Worm (Caenorhabditis elegans) whole organism, L4 larva: ENCODE measurements around the gene R102.3.
"Not testable (repeated sequence)": the region's sequence is repeated elsewhere in the genome, so short reads cannot be mapped to it uniquely, and the experiment has no call there.

Source experiments
- D1046.2 ChIP-seq: fragments of 200-800 bp; sonication (Bioruptor generic); IDR thresholded peaks from 2 replicates; pipeline ENCODE4 v1.3.6; 2022; ENCODE audit warnings: missing genetic modification characterization, missing compliant biosample characterization
- F26F4.8 ChIP-seq: fragments of 200-800 bp; sonication (Bioruptor generic); conservative IDR thresholded peaks from 2 replicates; pipeline ENCODE4 v1.3.6; 2022; ENCODE audit warnings: missing genetic modification characterization, missing compliant biosample characterization
- F44E2.7 ChIP-seq: fragments of 200-800 bp; sonication (Bioruptor generic); IDR thresholded peaks from 2 replicates; pipeline ENCODE4 v2.1.2; 2022; ENCODE audit warnings: missing genetic modification characterization, missing compliant biosample characterization
- T26A8.4 ChIP-seq: fragments of 200-800 bp; sonication (Bioruptor generic); IDR thresholded peaks from 2 replicates; pipeline ENCODE4 v1.3.6; 2022; ENCODE audit warnings: missing genetic modification characterization, missing compliant biosample characterization
- Y105C5A.15 ChIP-seq: fragments of 200-800 bp; sonication (Bioruptor generic); IDR thresholded peaks from 2 replicates; pipeline ENCODE4 v1.3.6; 2022; ENCODE audit warnings: missing genetic modification characterization, missing compliant biosample characterization
- Y48G9A.11 ChIP-seq: fragments of 200-800 bp; sonication (Bioruptor generic); IDR thresholded peaks from 2 replicates; pipeline ENCODE4 v1.3.6; 2022; ENCODE audit warnings: missing genetic modification reagents, missing genetic modification characterization, missing compliant biosample characterization
- Y75B8A.6 ChIP-seq: fragments of 200-800 bp; sonication (Bioruptor generic); IDR thresholded peaks from 2 replicates; pipeline ENCODE4 v1.3.6; 2022; ENCODE audit warnings: missing genetic modification reagents, missing genetic modification characterization, missing compliant biosample characterization
- aha-1 ChIP-seq: fragments of 150-350 bp; peaks from one replicate; lab custom pipeline; 2014; ENCODE audit warnings: missing biosample characterization, missing genetic modification characterization
- ama-1 ChIP-seq: fragments of 150-350 bp; optimal IDR thresholded peaks from 2 replicates; lab custom pipeline; 2014; ENCODE audit warnings: inconsistent platforms, mixed read lengths
- arid-1 ChIP-seq: fragments of 200-800 bp; sonication (Bioruptor generic); conservative IDR thresholded peaks from 2 replicates; pipeline ENCODE4 v1.3.6; 2022; ENCODE audit warnings: missing genetic modification reagents, missing genetic modification characterization, missing compliant biosample characterization
- ceh-44 ChIP-seq: fragments of 200-800 bp; sonication (Bioruptor generic); IDR thresholded peaks from 2 replicates; pipeline ENCODE4 v1.3.6; 2022; ENCODE audit warnings: missing genetic modification reagents, missing genetic modification characterization, missing compliant biosample characterization
- ceh-82 ChIP-seq: sonication (generic microtip); optimal IDR thresholded peaks from 2 replicates; lab custom pipeline; 2017; ENCODE audit warnings: missing biosample characterization, missing genetic modification characterization
- ctbp-1 ChIP-seq: fragments of 200-800 bp; sonication (Bioruptor generic); IDR thresholded peaks from 2 replicates; pipeline ENCODE4 v1.3.6; 2022; ENCODE audit warnings: missing genetic modification reagents, missing genetic modification characterization, missing compliant biosample characterization
- daf-16 ChIP-seq, 3 experiments: sonication (generic microtip); optimal IDR thresholded peaks; 2 replicates each; lab custom pipeline; 2016 to 2017; ENCODE audit warnings: missing genetic modification characterization in 3 of 3, missing genetic modification reagents in 3 of 3, mild to moderate bottlenecking in 2 of 3, missing compliant biosample characterization in 2 of 3, missing biosample characterization in 1 of 3, moderate library complexity in 1 of 3
- dmd-6 ChIP-seq: fragments of 200-800 bp; sonication (Bioruptor generic); IDR thresholded peaks from 2 replicates; pipeline ENCODE4 v1.3.6; 2022; ENCODE audit warnings: missing genetic modification reagents, missing genetic modification characterization, missing compliant biosample characterization
- dmd-8 ChIP-seq: fragments of 200-800 bp; sonication (Bioruptor generic); IDR thresholded peaks from 2 replicates; pipeline ENCODE4 v1.3.6; 2022; ENCODE audit warnings: missing genetic modification characterization, missing compliant biosample characterization
- dve-1 ChIP-seq: sonication (generic microtip); optimal IDR thresholded peaks from 2 replicates; lab custom pipeline; 2017; ENCODE audit warnings: antibody characterized with exemption, mild to moderate bottlenecking, missing genetic modification characterization, missing compliant biosample characterization; ENCODE audit not compliant: insufficient read depth
- egl-43 ChIP-seq: fragments of 200-800 bp; sonication (Bioruptor generic); IDR thresholded peaks from 2 replicates; pipeline ENCODE4 v1.3.6; 2022; ENCODE audit warnings: missing genetic modification reagents, missing genetic modification characterization, missing compliant biosample characterization
- hlh-11 ChIP-seq: fragments of 200-800 bp; sonication (Bioruptor generic); optimal IDR thresholded peaks from 2 replicates; lab custom pipeline; 2018; ENCODE audit warnings: mild to moderate bottlenecking, missing genetic modification characterization, missing compliant biosample characterization
- lim-7 ChIP-seq: fragments of 200-800 bp; sonication (Bioruptor generic); IDR thresholded peaks from 2 replicates; pipeline ENCODE4 v1.3.6; 2022; ENCODE audit warnings: missing genetic modification characterization, missing compliant biosample characterization
- lin-1 ChIP-seq: fragments of 200-800 bp; sonication (Bioruptor generic); IDR thresholded peaks from 2 replicates; pipeline ENCODE4 v1.3.6; 2022; ENCODE audit warnings: missing genetic modification reagents, missing genetic modification characterization, missing compliant biosample characterization
- madf-5 ChIP-seq, 2 experiments: fragments of 200-800 bp; sonication (Bioruptor generic); IDR thresholded peaks; 2 replicates each; pipeline ENCODE4 v1.3.6; 2022; ENCODE audit warnings: missing compliant biosample characterization in 2 of 2, missing genetic modification characterization in 2 of 2
- madf-9 ChIP-seq: fragments of 200-800 bp; sonication (Bioruptor generic); conservative IDR thresholded peaks from 2 replicates; pipeline ENCODE4 v1.3.6; 2022; ENCODE audit warnings: missing genetic modification reagents, missing genetic modification characterization, missing compliant biosample characterization
- mdt-29 ChIP-seq: fragments of 200-800 bp; sonication (Bioruptor generic); IDR thresholded peaks from 2 replicates; pipeline ENCODE4 v1.3.6; 2022; ENCODE audit warnings: missing genetic modification reagents, missing genetic modification characterization, missing compliant biosample characterization
- mxl-2 ChIP-seq: fragments of 200-800 bp; sonication (Bioruptor generic); conservative IDR thresholded peaks from 2 replicates; pipeline ENCODE4 v1.3.6; 2022; ENCODE audit warnings: missing genetic modification reagents, missing genetic modification characterization, missing compliant biosample characterization
- nhr-11 ChIP-seq: fragments of 150-350 bp; optimal IDR thresholded peaks from 2 replicates; lab custom pipeline; 2014; ENCODE audit warnings: missing biosample characterization, missing genetic modification characterization
- nhr-25 ChIP-seq: sonication (generic microtip); optimal IDR thresholded peaks from 2 replicates; lab custom pipeline; 2017; ENCODE audit warnings: missing genetic modification characterization, mild to moderate bottlenecking, missing compliant biosample characterization, antibody characterized with exemption, moderate library complexity, borderline replicate concordance; ENCODE audit not compliant: insufficient read depth
- nhr-28 ChIP-seq: fragments of 150-350 bp; optimal IDR thresholded peaks from 2 replicates; lab custom pipeline; 2014; ENCODE audit warnings: missing biosample characterization, missing genetic modification characterization
- nhr-41 ChIP-seq: fragments of 200-800 bp; sonication (Bioruptor generic); IDR thresholded peaks from 2 replicates; pipeline ENCODE4 v1.3.6; 2022; ENCODE audit warnings: missing genetic modification reagents, missing genetic modification characterization, missing compliant biosample characterization
- nhr-77 ChIP-seq: fragments of 150-350 bp; optimal IDR thresholded peaks from 2 replicates; lab custom pipeline; 2014; ENCODE audit warnings: missing biosample characterization, missing genetic modification characterization
- pha-4 ChIP-seq, 2 experiments: fragments of 150-350 bp in 1 of 2; fragments of 200-800 bp in 1 of 2; sonication (Bioruptor generic) in 1 of 2; IDR thresholded peaks in 1 of 2; optimal IDR thresholded peaks in 1 of 2; 2 replicates each; pipeline versions ENCODE4 v1.3.6 to Lab custom; 2014 to 2022; ENCODE audit warnings: missing genetic modification characterization in 2 of 2, missing genetic modification reagents in 2 of 2, missing biosample characterization in 1 of 2, missing compliant biosample characterization in 1 of 2
- php-3 ChIP-seq: fragments of 200-800 bp; sonication (Bioruptor generic); IDR thresholded peaks from 2 replicates; pipeline ENCODE4 v1.3.6; 2022; ENCODE audit warnings: missing genetic modification reagents, missing genetic modification characterization, missing compliant biosample characterization
- pqm-1 ChIP-seq: sonication (generic microtip); optimal IDR thresholded peaks from 2 replicates; lab custom pipeline; 2017; ENCODE audit warnings: missing biosample characterization, missing genetic modification characterization
- set-16 ChIP-seq: fragments of 200-800 bp; sonication (Bioruptor generic); IDR thresholded peaks from 2 replicates; pipeline ENCODE4 v1.3.6; 2022; ENCODE audit warnings: missing genetic modification reagents, missing genetic modification characterization, missing compliant biosample characterization
- skn-1 ChIP-seq: fragments of 150-350 bp; optimal IDR thresholded peaks from 2 replicates; lab custom pipeline; 2014; ENCODE audit warnings: missing biosample characterization, missing genetic modification characterization
- snpc-1.2 ChIP-seq: fragments of 200-800 bp; sonication (Bioruptor generic); IDR thresholded peaks from 2 replicates; pipeline ENCODE4 v1.3.6; 2022; ENCODE audit warnings: missing genetic modification reagents, missing genetic modification characterization, missing compliant biosample characterization
- tra-1 ChIP-seq: fragments of 200-800 bp; sonication (Bioruptor generic); IDR thresholded peaks from 2 replicates; pipeline ENCODE4 v1.3.6; 2022; ENCODE audit warnings: missing genetic modification reagents, missing genetic modification characterization, missing compliant biosample characterization
- unc-130 ChIP-seq: sonication (generic microtip); optimal IDR thresholded peaks from 2 replicates; lab custom pipeline; 2016; ENCODE audit warnings: missing genetic modification reagents, missing genetic modification characterization, missing compliant biosample characterization
- unc-62 ChIP-seq, 3 experiments: fragments of 150-350 bp in 1 of 3; sonication (generic microtip); optimal IDR thresholded peaks in 2 of 3; peaks in 1 of 3; 1 replicate in 1 of 3; 2 replicates in 2 of 3; lab custom pipeline; 2014 to 2017; ENCODE audit warnings: missing biosample characterization in 3 of 3, missing genetic modification characterization in 3 of 3, missing genetic modification reagents in 3 of 3, missing genotype in 1 of 3
- vab-7 ChIP-seq: fragments of 200-800 bp; sonication (Bioruptor generic); IDR thresholded peaks from 2 replicates; pipeline ENCODE4 v1.3.6; 2022; ENCODE audit warnings: missing genetic modification reagents, missing genetic modification characterization, missing compliant biosample characterization
- zfp-2 ChIP-seq: sonication (generic microtip); optimal IDR thresholded peaks from 2 replicates; lab custom pipeline; 2016; ENCODE audit warnings: mild to moderate bottlenecking, missing genetic modification characterization, missing compliant biosample characterization

The R102.3 gene

DNA sequence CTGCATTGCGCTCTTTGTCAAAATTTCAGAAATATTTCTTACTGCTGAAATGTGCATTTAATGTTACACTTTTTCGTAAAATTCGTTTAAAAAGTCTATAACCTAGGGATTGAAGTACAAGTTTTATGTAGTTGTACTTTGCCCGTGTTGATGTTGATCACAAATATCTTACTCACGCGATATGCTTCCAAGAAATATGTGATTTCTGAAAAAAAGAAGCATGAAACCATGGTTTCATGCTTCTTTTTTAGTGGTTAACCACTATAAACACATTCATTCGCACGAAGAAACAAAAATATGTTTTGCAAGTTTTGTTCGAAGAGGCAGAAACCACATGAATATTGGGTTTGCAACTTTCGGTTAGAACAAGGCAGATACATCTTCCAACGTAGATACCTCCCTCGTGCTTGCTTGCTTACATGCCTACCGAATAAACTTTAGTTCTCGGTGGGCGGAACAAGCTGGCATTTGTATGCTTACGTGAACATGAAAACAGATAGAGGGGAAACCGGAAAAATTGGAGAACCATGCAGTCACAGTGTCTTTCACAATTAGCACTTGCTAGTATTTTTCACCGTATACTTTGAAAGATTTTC is at the start of gene R102.3:
Gene R102.3 (plus strand): TSS at position 546 of the 596 bp plus-strand sequence.
- TF ChIP-seq aha-1, result peak; percentile 21
- no peak for TF ChIP-seq mxl-2 (GFP tag; lab: Robert Waterston, UW)
- no peak for TF ChIP-seq nhr-25 (tag; lab: Kevin White, UChicago)
- peak; percentile 52 for TF ChIP-seq nhr-11 (tag; lab: Kevin White, UChicago)

DNA sequence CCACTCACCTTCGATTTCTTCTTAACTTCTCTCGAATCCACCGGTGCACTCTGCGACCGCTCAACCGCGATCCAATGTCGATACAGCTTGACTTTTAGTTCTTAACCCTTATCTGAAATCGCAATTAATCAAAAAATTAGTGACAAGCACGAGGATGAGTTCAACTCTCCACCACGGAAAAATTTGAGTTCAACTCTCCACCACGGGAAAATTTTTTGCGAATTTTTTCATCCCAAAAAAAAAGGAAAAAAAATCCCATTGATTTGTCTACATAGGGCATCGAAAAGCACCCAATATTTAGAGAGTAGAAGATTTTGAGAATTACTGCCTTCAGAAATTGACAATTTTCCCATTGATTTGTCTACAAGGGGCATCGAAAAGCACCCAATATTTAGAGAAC is 35.3 kb upstream of the R102.3 start, which contains the start of gene glb-19:
Gene glb-19 (minus strand): TSS at position 101 of the 400 bp plus-strand sequence.
- not testable (repeated sequence) for TF ChIP-seq Y75B8A.6 (GFP tag; lab: Robert Waterston, UW); ceh-82 (tag; lab: Kevin White, UChicago); nhr-77

DNA sequence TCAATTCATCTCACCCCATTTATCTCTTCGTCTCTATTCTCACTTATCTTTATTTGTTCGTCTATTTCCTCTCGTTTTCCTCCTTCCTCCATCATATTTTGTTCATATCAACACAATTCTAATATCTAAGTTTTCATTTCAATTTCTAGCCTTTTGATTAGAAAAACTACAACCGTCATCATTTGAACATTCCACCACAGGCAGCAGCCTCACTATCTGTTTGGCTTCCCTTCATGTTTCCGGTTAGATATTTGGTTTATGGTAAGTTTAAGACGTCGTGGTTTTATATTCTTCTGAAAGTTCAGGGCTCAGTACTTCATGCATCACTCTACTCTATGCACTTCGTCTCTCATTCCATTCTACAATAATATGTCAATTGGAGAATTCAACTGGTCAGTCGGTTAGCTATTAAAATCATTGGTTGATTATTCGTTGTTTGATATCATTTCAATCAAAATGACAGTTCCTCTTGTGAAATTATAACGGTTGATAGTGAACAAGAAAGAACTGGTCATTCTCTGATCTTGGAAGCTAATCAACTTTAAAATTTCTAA is 32.5 kb upstream of the R102.3 start, which contains the start of gene K08C7.1:
Gene K08C7.1 (plus strand): TSS at position 43 of the 554 bp plus-strand sequence.
- TF ChIP-seq daf-16 (GFP tag; optimal IDR thresholded peaks at IDR 0.05; lab: Kevin White, UChicago) (no peak), daf-16 (tag; optimal IDR thresholded peaks at IDR 0.05; lab: Kevin White, UChicago) (peak; percentile 48), nhr-77 (peak; percentile 21), set-16 (GFP tag; lab: Robert Waterston, UW) (no peak), hlh-11 (tag; lab: Kevin White, UChicago) (peak; percentile 18), pqm-1 (tag; lab: Kevin White, UChicago) (peak; percentile 80), ama-1 (lab: Kevin White, UChicago) (no peak), zfp-2 (tag; lab: Kevin White, UChicago) (no peak), dve-1 (tag; lab: Kevin White, UChicago) (peak; percentile 35), dmd-6 (GFP tag; lab: Robert Waterston, UW) (peak; percentile 44; the same call in 1 of the 2 replicates), arid-1 (GFP tag; lab: Robert Waterston, UW) (no peak), unc-62 (GFP tag; optimal IDR thresholded peaks at IDR 0.05 in 1 of 2; lab: Kevin White, UChicago) (peak in 1 of 2 experiments; percentile 89), unc-62 (tag; optimal IDR thresholded peaks at IDR 0.05; lab: Kevin White, UChicago) (no peak), egl-43 (no peak), nhr-28 (peak; percentile 40), unc-130 (GFP tag; lab: Kevin White, UChicago) (no peak), skn-1 (no peak)
- TF ChIP-seq, all 104 proteins: peak for 8

DNA sequence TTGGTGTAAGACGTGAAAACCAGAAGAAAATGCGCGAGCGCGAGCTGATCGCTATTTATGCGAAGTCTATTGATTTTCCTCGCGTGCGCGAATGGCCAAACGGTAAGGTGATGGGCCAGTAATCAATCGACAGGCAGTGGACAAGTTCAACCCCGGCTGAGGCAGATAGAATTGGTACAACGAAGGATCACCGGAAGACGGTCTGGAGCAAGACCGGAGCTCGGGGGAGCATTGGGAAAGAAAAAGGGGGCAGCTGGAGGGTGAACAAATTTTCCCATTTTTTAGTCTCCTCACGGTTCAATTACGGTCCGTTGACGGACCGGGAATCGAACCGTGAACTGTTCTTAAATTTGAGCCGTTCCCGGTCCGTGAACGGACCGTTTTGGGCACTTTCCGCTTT is 31.0 kb upstream of the R102.3 start:
- peak; percentile 94 for TF ChIP-seq snpc-1.2 (GFP tag; lab: Robert Waterston, UW)
- TF ChIP-seq nhr-41 (GFP tag; lab: Robert Waterston, UW), result peak; percentile 80; the same call in 1 of the 2 replicates
- peak; percentile 61; the same call in 1 of the 2 replicates for TF ChIP-seq pha-4 (GFP tag; IDR thresholded peaks at IDR 0.05; lab: Robert Waterston, UW)
- TF ChIP-seq pha-4 (tag; optimal IDR thresholded peaks at IDR 0.05; lab: Kevin White, UChicago), result not testable (repeated sequence)
- 0 out of 2 replicates have a peak, but pooled peaks have one; percentile 40 for TF ChIP-seq lin-1 (GFP tag; lab: Robert Waterston, UW)
- peak; percentile 83; the same call in 1 of the 2 replicates for TF ChIP-seq F44E2.7 (GFP tag; lab: Robert Waterston, UW)
- TF ChIP-seq dmd-8 (GFP tag; lab: Robert Waterston, UW), result peak; percentile 97
- TF ChIP-seq mdt-29 (GFP tag; lab: Robert Waterston, UW), result 0 out of 2 replicates have a peak, but pooled peaks have one; percentile 37
- TF ChIP-seq Y48G9A.11, result peak; percentile 65
- TF ChIP-seq F26F4.8 (GFP tag; lab: Robert Waterston, UW), result peak; percentile 83
- 0 out of 2 replicates have a peak, but pooled peaks have one; percentile 13 for TF ChIP-seq dmd-6 (GFP tag; lab: Robert Waterston, UW)
- peak; percentile 51; the same call in 1 of the 2 replicates for TF ChIP-seq mxl-2 (GFP tag; lab: Robert Waterston, UW)
- TF ChIP-seq lim-7 (GFP tag; lab: Robert Waterston, UW), result peak; percentile 71
- TF ChIP-seq madf-5 (GFP tag; IDR thresholded peaks at IDR 0.05; lab: Robert Waterston, UW), result 0 out of 4 replicates have a peak, but pooled peaks of 1 of the 2 experiments have one; percentile 42
- TF ChIP-seq ctbp-1 (GFP tag; lab: Robert Waterston, UW), result peak; percentile 78
- TF ChIP-seq Y105C5A.15 (GFP tag; lab: Robert Waterston, UW), result peak; percentile 80
- peak; percentile 85 for TF ChIP-seq arid-1 (GFP tag; lab: Robert Waterston, UW)
- 0 out of 2 replicates have a peak, but pooled peaks have one; percentile 18 for TF ChIP-seq madf-9 (GFP tag; lab: Robert Waterston, UW)
- TF ChIP-seq ceh-44 (GFP tag; lab: Robert Waterston, UW), result peak; percentile 71
- peak; percentile 65 for TF ChIP-seq vab-7 (GFP tag; lab: Robert Waterston, UW)
- peak; percentile 66 for TF ChIP-seq T26A8.4 (GFP tag; lab: Robert Waterston, UW)
- peak; percentile 70 for TF ChIP-seq tra-1
- 0 out of 2 replicates have a peak, but pooled peaks have one; percentile 42 for TF ChIP-seq php-3 (GFP tag; lab: Robert Waterston, UW)
- TF ChIP-seq D1046.2 (GFP tag; lab: Robert Waterston, UW), result 0 out of 2 replicates have a peak, but pooled peaks have one; percentile 70
